Fruit fly (Drosophila melanogaster): ENCODE results near the gene CG9135.

Gene CG9135

DNA sequence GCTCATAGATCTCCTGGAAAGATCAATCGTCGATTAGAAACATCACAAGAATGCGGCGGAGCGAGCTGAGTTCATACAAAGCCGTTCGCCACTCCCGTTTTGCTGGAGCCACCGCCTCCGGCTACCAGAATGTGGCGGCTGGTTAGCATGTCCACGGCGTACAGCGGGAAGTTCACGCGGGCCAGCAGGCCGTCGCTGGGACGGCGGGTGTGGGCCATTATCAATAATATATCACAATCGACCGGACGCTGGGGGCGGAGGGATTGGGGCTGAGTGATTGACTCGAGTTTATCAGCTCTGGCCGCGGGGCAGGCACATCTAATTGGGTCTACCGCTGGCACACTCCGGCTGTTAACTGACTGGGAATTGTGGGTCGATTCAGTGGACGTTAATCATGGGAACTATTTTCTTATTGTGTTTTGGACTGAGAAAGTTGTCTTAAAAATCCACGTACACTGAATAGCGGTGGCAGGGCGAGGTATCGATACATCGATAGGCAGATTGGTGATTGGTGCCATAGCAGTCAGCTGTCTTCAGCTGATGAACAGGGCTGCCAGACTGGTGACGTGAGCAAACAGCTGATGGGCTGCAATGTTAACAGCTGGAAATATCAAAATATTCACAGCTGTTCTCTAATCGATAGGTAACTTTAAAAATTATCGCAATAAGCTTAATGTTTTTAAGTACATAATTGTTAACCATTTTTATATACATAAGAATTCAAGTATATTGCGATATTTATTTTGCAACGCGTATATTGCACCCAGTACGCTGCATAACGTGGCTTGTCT, 48.1 kb downstream of the CG9135 start, which contains the start of gene CG9175:
CG9175 (minus strand) TSS at position 488 of the 791 bp plus-strand sequence.
- TF ChIP-seq ab (GFP tag; optimal IDR thresholded peaks at IDR 0.05) (no peak), CG32772 (GFP tag; IDR thresholded peaks at IDR 0.05) (no peak), Hr3 (GFP tag; optimal IDR thresholded peaks at IDR 0.05) (peak; percentile 5), Bgb (GFP tag; IDR thresholded peaks at IDR 0.05; ENCODE audit: partially characterized antibody) (peak; percentile 98), Hmx (GFP tag; optimal IDR thresholded peaks at IDR 0.05) (no peak), E2f2 (GFP tag; IDR thresholded peaks at IDR 0.05) (peak; percentile 55; the same call in 1 of the 2 replicates), CG7839 (tag; optimal IDR thresholded peaks at IDR 0.05) (peak; percentile 29), CG34224 (GFP tag; IDR thresholded peaks at IDR 0.05; ENCODE audit: partially characterized antibody) (peak; percentile 99), CG6689 (GFP tag; IDR thresholded peaks at IDR 0.05) (no peak), az2 (GFP tag; optimal IDR thresholded peaks at IDR 0.05) (no peak), Sox100B (GFP tag; optimal IDR thresholded peaks at IDR 0.05) (no peak), CG32532 (GFP tag; IDR thresholded peaks at IDR 0.05) (peak; percentile 58; the same call in 1 of the 2 replicates), ftz-f1 (GFP tag; optimal IDR thresholded peaks at IDR 0.05) (peak; percentile 5), CG9932 (GFP tag; IDR thresholded peaks at IDR 0.05) (peak; percentile 72), bbx (GFP tag; IDR thresholded peaks at IDR 0.05; ENCODE audit: partially characterized antibody) (peak; percentile 97), CG8924 (tag; optimal IDR thresholded peaks at IDR 0.05) (peak; percentile 72), Dbx (GFP tag; IDR thresholded peaks at IDR 0.05) (peak; percentile 56; the same call in 2 of the 3 replicates), bcd (GFP tag; optimal IDR thresholded peaks at IDR 0.05) (peak; percentile 43), NfI (GFP tag; optimal IDR thresholded peaks at IDR 0.05) (peak; percentile 56), slp2 (GFP tag; optimal IDR thresholded peaks at IDR 0.05) (no peak), CG5180 (GFP tag; optimal IDR thresholded peaks at IDR 0.05) (no peak), CG2199 (GFP tag; IDR thresholded peaks at IDR 0.05) (peak; percentile 22; the same call in 1 of the 3 replicates), mld (GFP tag; IDR thresholded peaks at IDR 0.05; ENCODE audit: partially characterized antibody) (peak; percentile 88), ewg (GFP tag; optimal IDR thresholded peaks at IDR 0.05) (peak; percentile 20), CG31441 (GFP tag; IDR thresholded peaks at IDR 0.05) (no peak), Ada2b (GFP tag; IDR thresholded peaks at IDR 0.05) (no peak), lbe (GFP tag; optimal IDR thresholded peaks at IDR 0.05) (no peak), CG13123 (GFP tag; optimal IDR thresholded peaks at IDR 0.05) (no peak), CG4730 (GFP tag; IDR thresholded peaks at IDR 0.05) (no peak), nom (GFP tag; optimal IDR thresholded peaks at IDR 0.05) (no peak), jigr1 (GFP tag; IDR thresholded peaks at IDR 0.05) (no peak; the same call in 2 of the 3 replicates), Atf6 (GFP tag; IDR thresholded peaks at IDR 0.05) (no peak), CG5245 (GFP tag; optimal IDR thresholded peaks at IDR 0.05) (no peak), sd (tag; optimal IDR thresholded peaks at IDR 0.05) (peak; percentile 66), CG3995 (GFP tag; optimal IDR thresholded peaks at IDR 0.05) (peak; percentile 40), pb (GFP tag; optimal IDR thresholded peaks at IDR 0.05) (peak; percentile 7), Taf1 (GFP tag; IDR thresholded peaks at IDR 0.05) (no peak), sens (GFP tag) (peak; percentile 83), CG4424 (GFP tag; optimal IDR thresholded peaks at IDR 0.05) (peak; percentile 42), CG6791 (GFP tag; IDR thresholded peaks at IDR 0.05; ENCODE audit: partially characterized antibody) (peak; percentile 94), TFAM (GFP tag; optimal IDR thresholded peaks at IDR 0.05) (no peak), E2f1 (GFP tag; IDR thresholded peaks at IDR 0.05) (no peak), Dip3 (GFP tag; optimal IDR thresholded peaks at IDR 0.05) (no peak), CG11456 (GFP tag; IDR thresholded peaks at IDR 0.05) (0 out of 3 replicates have a peak, but pooled peaks have one; percentile 58), CG15011 (GFP tag; optimal IDR thresholded peaks at IDR 0.05) (no peak), Atf3 (GFP tag; optimal IDR thresholded peaks at IDR 0.05) (no peak), CG7786 (GFP tag; optimal IDR thresholded peaks at IDR 0.05) (no peak), al (GFP tag; IDR thresholded peaks at IDR 0.05) (no peak), tap (tag; optimal IDR thresholded peaks at IDR 0.05) (peak; percentile 42), PHDP (tag; optimal IDR thresholded peaks at IDR 0.05) (peak; percentile 38)
